Fruit fly (Drosophila melanogaster) whole organism, embryonic: ENCODE results near the gene CG15923.

Experiments used
- ATbp ChIP-seq: fragments of 200-800 bp; sonication (Bioruptor generic); optimal IDR thresholded peaks from 2 replicates; lab custom pipeline; 2017; ENCODE audit warnings: missing biosample characterization, mild to moderate bottlenecking, missing genetic modification characterization, missing genetic modification reagents
- C15 ChIP-seq: fragments of 200-800 bp; sonication (Bioruptor generic); IDR thresholded peaks from 3 replicates; pipeline ENCODE4 v1.3.6; 2022; ENCODE audit warnings: missing biosample characterization, missing genetic modification characterization
- CG10147 ChIP-seq: fragments of 200-800 bp; sonication (Bioruptor generic); optimal IDR thresholded peaks from 2 replicates; lab custom pipeline; 2019; ENCODE audit warnings: missing biosample characterization, mild to moderate bottlenecking, missing genetic modification characterization, moderate library complexity
- CG10209 ChIP-seq: fragments of 200-800 bp; sonication (Bioruptor generic); optimal IDR thresholded peaks from 3 replicates; lab custom pipeline; 2017; ENCODE audit warnings: missing biosample characterization, mild to moderate bottlenecking, missing genetic modification characterization, missing genetic modification reagents
- CG10274 ChIP-seq: fragments of 200-800 bp; sonication (Bioruptor generic); optimal IDR thresholded peaks from 3 replicates; lab custom pipeline; 2017; ENCODE audit warnings: missing biosample characterization, mild to moderate bottlenecking, missing genetic modification characterization
- CG10565 ChIP-seq: fragments of 200-800 bp; sonication (Bioruptor generic); optimal IDR thresholded peaks from 3 replicates; lab custom pipeline; 2016; ENCODE audit warnings: missing biosample characterization, mild to moderate bottlenecking, missing genetic modification characterization
- CG11247 ChIP-seq: fragments of 200-800 bp; sonication (Bioruptor generic); IDR thresholded peaks from 2 replicates; pipeline ENCODE4 v1.3.6; 2022; ENCODE audit warnings: missing biosample characterization, missing genetic modification characterization
- CG12769 ChIP-seq: fragments of 200-800 bp; sonication (Bioruptor generic); optimal IDR thresholded peaks from 2 replicates; lab custom pipeline; 2019; ENCODE audit warnings: missing biosample characterization, mild to moderate bottlenecking, missing genetic modification characterization, moderate library complexity
- CG13123 ChIP-seq: fragments of 200-800 bp; sonication (Bioruptor generic); optimal IDR thresholded peaks from 2 replicates; lab custom pipeline; 2016; ENCODE audit warnings: missing biosample characterization, missing genetic modification characterization
- CG14050 ChIP-seq: fragments of 200-800 bp; sonication (Bioruptor generic); IDR thresholded peaks from 3 replicates; pipeline ENCODE4 v1.3.6; 2022; ENCODE audit warnings: missing biosample characterization, missing genetic modification characterization
- CG1603 ChIP-seq: fragments of 200-800 bp; sonication (Bioruptor generic); optimal IDR thresholded peaks from 2 replicates; lab custom pipeline; 2019; ENCODE audit warnings: missing biosample characterization, mild to moderate bottlenecking, missing genetic modification characterization, moderate library complexity
- CG17568 ChIP-seq: fragments of 200-800 bp; sonication (Bioruptor generic); optimal IDR thresholded peaks from 2 replicates; lab custom pipeline; 2018; ENCODE audit warnings: missing biosample characterization, mild to moderate bottlenecking, missing genetic modification characterization, moderate library complexity
- CG17612 ChIP-seq: fragments of 200-800 bp; sonication (Bioruptor generic); IDR thresholded peaks from 2 replicates; pipeline ENCODE4 v1.3.6; 2022; ENCODE audit warnings: missing biosample characterization, missing genetic modification characterization
- CG18619 ChIP-seq: fragments of 200-800 bp; sonication (Bioruptor generic); optimal IDR thresholded peaks from 3 replicates; lab custom pipeline; 2017; ENCODE audit warnings: missing biosample characterization, mild to moderate bottlenecking, missing genetic modification characterization
- CG2712 ChIP-seq: fragments of 200-800 bp; optimal IDR thresholded peaks from 3 replicates; lab custom pipeline; 2019; ENCODE audit warnings: missing biosample characterization, mild to moderate bottlenecking, missing genetic modification characterization, moderate library complexity
- CG3163 ChIP-seq: fragments of 200-800 bp; sonication (Bioruptor generic); optimal IDR thresholded peaks from 3 replicates; lab custom pipeline; 2016; ENCODE audit warnings: missing biosample characterization, missing genetic modification characterization
- CG32532 ChIP-seq: fragments of 200-800 bp; sonication (Bioruptor generic); IDR thresholded peaks from 2 replicates; pipeline ENCODE4 v1.3.6; 2022; ENCODE audit warnings: missing biosample characterization, missing genetic modification characterization
- CG34376 ChIP-seq: fragments of 200-800 bp; sonication (Bioruptor generic); optimal IDR thresholded peaks from 2 replicates; lab custom pipeline; 2018; ENCODE audit warnings: missing biosample characterization, mild to moderate bottlenecking, missing genetic modification characterization
- CG5180 ChIP-seq: fragments of 200-800 bp; sonication (Bioruptor generic); optimal IDR thresholded peaks from 3 replicates; lab custom pipeline; 2017; ENCODE audit warnings: missing biosample characterization, missing genetic modification characterization, mild to moderate bottlenecking, moderate library complexity, missing genetic modification reagents
- CG7556 ChIP-seq: fragments of 200-800 bp; sonication (Bioruptor generic); optimal IDR thresholded peaks from 2 replicates; lab custom pipeline; 2017; ENCODE audit warnings: missing biosample characterization, mild to moderate bottlenecking, missing genetic modification characterization
- CG7928 ChIP-seq: fragments of 200-800 bp; sonication (Bioruptor generic); optimal IDR thresholded peaks from 2 replicates; lab custom pipeline; 2017; ENCODE audit warnings: missing biosample characterization, mild to moderate bottlenecking, missing genetic modification characterization
- Chrac-16 ChIP-seq: fragments of 200-800 bp; sonication (Bioruptor generic); optimal IDR thresholded peaks from 3 replicates; lab custom pipeline; 2016; ENCODE audit warnings: missing biosample characterization, missing genetic modification characterization
- CkIIα-i1 ChIP-seq: fragments of 200-800 bp; sonication (Bioruptor generic); IDR thresholded peaks from 2 replicates; pipeline ENCODE4 v1.3.6; 2022; ENCODE audit warnings: missing biosample characterization, missing genetic modification characterization
- Dad ChIP-seq: fragments of 200-800 bp; sonication (Bioruptor generic); optimal IDR thresholded peaks from 3 replicates; lab custom pipeline; 2016; ENCODE audit warnings: missing biosample characterization, missing genetic modification characterization
- HLH54F ChIP-seq: fragments of 200-800 bp; sonication (Bioruptor generic); optimal IDR thresholded peaks from 3 replicates; lab custom pipeline; 2016; ENCODE audit warnings: missing biosample characterization, missing genetic modification characterization
- Hr51 ChIP-seq, 2 experiments: fragments of 200-800 bp; sonication (Bioruptor generic); optimal IDR thresholded peaks; 2 replicates in 1 of 2; 3 replicates in 1 of 2; lab custom pipeline; 2016 to 2018; ENCODE audit warnings: missing biosample characterization in 2 of 2, missing genetic modification characterization in 2 of 2, mild to moderate bottlenecking in 1 of 2, moderate library complexity in 1 of 2
- Lhr ChIP-seq: fragments of 200-800 bp; sonication (Bioruptor generic); optimal IDR thresholded peaks from 3 replicates; lab custom pipeline; 2017; ENCODE audit warnings: mild to moderate bottlenecking, missing biosample characterization, missing genetic modification reagents, missing genetic modification characterization
- Opbp ChIP-seq: fragments of 200-800 bp; sonication (Bioruptor generic); IDR thresholded peaks from 3 replicates; pipeline ENCODE4 v1.3.6; 2022; ENCODE audit warnings: missing biosample characterization, missing genetic modification characterization; ENCODE audit not compliant: partially characterized antibody
- Ravus ChIP-seq: fragments of 200-800 bp; sonication (Bioruptor generic); IDR thresholded peaks from 2 replicates; pipeline ENCODE4 v1.3.6; 2022; ENCODE audit warnings: missing biosample characterization, missing genetic modification characterization
- Sox102F ChIP-seq: fragments of 200-800 bp; sonication (Bioruptor generic); optimal IDR thresholded peaks from 2 replicates; lab custom pipeline; 2018; ENCODE audit warnings: missing biosample characterization, mild to moderate bottlenecking, missing genetic modification characterization, moderate library complexity
- ash1 ChIP-seq: fragments of 200-800 bp; sonication (Bioruptor generic); optimal IDR thresholded peaks from 2 replicates; lab custom pipeline; 2018; ENCODE audit warnings: missing biosample characterization, mild to moderate bottlenecking, missing genetic modification characterization
- cad ChIP-seq: fragments of >200 bp; optimal IDR thresholded peaks from 2 replicates; lab custom pipeline; 2017; ENCODE audit warnings: missing biosample characterization, missing genetic modification characterization
- chinmo ChIP-seq: fragments of 200-800 bp; sonication (Bioruptor generic); IDR thresholded peaks from 4 replicates; pipeline ENCODE4 v1.3.6; 2022; ENCODE audit warnings: missing biosample characterization, missing genetic modification characterization; ENCODE audit not compliant: partially characterized antibody
- corto ChIP-seq: fragments of 200-800 bp; sonication (Bioruptor generic); optimal IDR thresholded peaks from 2 replicates; lab custom pipeline; 2016; ENCODE audit warnings: missing biosample characterization, mild to moderate bottlenecking, missing genetic modification characterization, moderate library complexity
- crc ChIP-seq: fragments of 200-800 bp; sonication (Bioruptor generic); optimal IDR thresholded peaks from 2 replicates; lab custom pipeline; 2016; ENCODE audit warnings: missing biosample characterization, missing genetic modification characterization
- croc ChIP-seq: fragments of 200-800 bp; sonication (Bioruptor generic); conservative IDR thresholded peaks from 3 replicates; pipeline ENCODE4 v1.3.6; 2022; ENCODE audit warnings: missing biosample characterization, missing genetic modification characterization
- eyg ChIP-seq: fragments of 200-800 bp; sonication (Bioruptor generic); optimal IDR thresholded peaks from 3 replicates; lab custom pipeline; 2016; ENCODE audit warnings: missing biosample characterization, missing genetic modification characterization
- h ChIP-seq: fragments of >200 bp; optimal IDR thresholded peaks from 2 replicates; lab custom pipeline; 2017
- lola ChIP-seq, 3 experiments: fragments of >200 bp in 2 of 3; fragments of 200-800 bp in 1 of 3; sonication (Bioruptor generic) in 1 of 3; optimal IDR thresholded peaks; 2 replicates each; lab custom pipeline; 2017 to 2019; ENCODE audit warnings: missing biosample characterization in 3 of 3, missing genetic modification characterization in 3 of 3, mild to moderate bottlenecking in 1 of 3, moderate library complexity in 1 of 3
- odd ChIP-seq: fragments of 200-800 bp; sonication (Bioruptor generic); optimal IDR thresholded peaks from 2 replicates; lab custom pipeline; 2017; ENCODE audit warnings: missing biosample characterization, mild to moderate bottlenecking, missing genetic modification characterization
- prd ChIP-seq, 3 experiments: fragments of >200 bp in 2 of 3; fragments of 200-800 bp in 1 of 3; sonication (Bioruptor generic) in 1 of 3; optimal IDR thresholded peaks in 2 of 3; IDR thresholded peaks in 1 of 3; 2 replicates in 2 of 3; 3 replicates in 1 of 3; pipeline versions ENCODE4 v1.3.6 to Lab custom; 2017 to 2022; ENCODE audit warnings: missing biosample characterization in 1 of 3, missing genetic modification characterization in 1 of 3
- row ChIP-seq: fragments of 200-800 bp; sonication (Bioruptor generic); IDR thresholded peaks from 3 replicates; pipeline ENCODE4 v1.3.6; 2022; ENCODE audit warnings: missing biosample characterization, missing genetic modification characterization
- sd ChIP-seq: fragments of 200-800 bp; sonication (Bioruptor generic); optimal IDR thresholded peaks from 3 replicates; lab custom pipeline; 2018; ENCODE audit warnings: missing biosample characterization, mild to moderate bottlenecking, missing genetic modification characterization, moderate library complexity
- sima ChIP-seq: fragments of 200-800 bp; sonication (Bioruptor generic); optimal IDR thresholded peaks from 2 replicates; lab custom pipeline; 2016; ENCODE audit warnings: missing biosample characterization, missing genetic modification characterization
- sisA ChIP-seq: fragments of 200-800 bp; sonication (Bioruptor generic); IDR thresholded peaks from 2 replicates; pipeline ENCODE4 v1.3.6; 2022; ENCODE audit warnings: missing biosample characterization, missing genetic modification characterization
- so ChIP-seq: fragments of 200-800 bp; sonication (Bioruptor generic); IDR thresholded peaks from 3 replicates; pipeline ENCODE4 v1.3.6; 2022; ENCODE audit warnings: missing biosample characterization, missing genetic modification characterization
- tap ChIP-seq: fragments of 200-800 bp; optimal IDR thresholded peaks from 3 replicates; lab custom pipeline; 2019; ENCODE audit warnings: missing biosample characterization, mild to moderate bottlenecking, missing genetic modification characterization, moderate library complexity
- trem ChIP-seq: fragments of 200-800 bp; optimal IDR thresholded peaks from 3 replicates; lab custom pipeline; 2019; ENCODE audit warnings: missing biosample characterization, mild to moderate bottlenecking, missing genetic modification characterization, moderate library complexity
- twi ChIP-seq: fragments of 200-800 bp; optimal IDR thresholded peaks from 2 replicates; lab custom pipeline; 2019; ENCODE audit warnings: missing biosample characterization, mild to moderate bottlenecking, missing genetic modification characterization, moderate library complexity
- vfl ChIP-seq: fragments of 200-800 bp; sonication (Bioruptor generic); optimal IDR thresholded peaks from 2 replicates; lab custom pipeline; 2016; ENCODE audit warnings: missing biosample characterization, missing genetic modification characterization
- zfh2 ChIP-seq: fragments of 200-800 bp; sonication (Bioruptor generic); optimal IDR thresholded peaks from 2 replicates; lab custom pipeline; 2016; ENCODE audit warnings: missing biosample characterization, missing genetic modification characterization

The CG15923 gene

DNA sequence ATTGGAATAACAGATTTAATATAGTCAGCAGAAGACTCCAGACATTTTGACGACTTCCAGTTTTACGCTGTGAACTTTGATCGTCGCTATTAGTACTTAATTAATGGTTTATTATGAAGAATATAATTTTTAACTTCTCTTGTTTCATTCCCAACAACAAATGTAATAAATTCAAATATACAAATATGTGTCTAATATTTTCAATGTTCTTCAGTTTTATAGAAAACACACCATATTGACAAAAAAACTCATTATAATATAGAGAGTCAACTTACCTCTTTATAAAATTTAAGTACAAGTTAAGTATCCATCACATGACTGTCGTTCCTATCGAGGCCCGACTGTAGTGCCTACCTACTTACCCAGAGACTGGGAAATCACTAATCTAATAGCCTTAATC is 43.4 kb downstream of the CG15923 start (continued):
- TF ChIP-seq sd (tag; lab: Kevin White, UChicago) (peak; percentile 39), ash1 (GFP tag; lab: Kevin White, UChicago) (no peak), Hr51 (GFP tag; optimal IDR thresholded peaks at IDR 0.05; lab: Kevin White, UChicago) (peak in 1 of 2 experiments; percentile 54), CG17612 (no peak), CG10565 (no peak), CG10209 (GFP tag; lab: Kevin White, UChicago) (peak; percentile 7), twi (tag; lab: Kevin White, UChicago) (peak; percentile 16), CG34376 (no peak), CkIIα-i1 (GFP tag; lab: Robert Waterston, UW) (no peak), prd (optimal IDR thresholded peaks at IDR 0.05; lab: Kevin White, UChicago) (no peak), prd (GFP tag; IDR thresholded peaks at IDR 0.05; lab: Robert Waterston, UW) (peak; percentile 36; the same call in 2 of the 3 replicates), lola (GFP tag; optimal IDR thresholded peaks at IDR 0.05; lab: Kevin White, UChicago) (peak in 1 of 3 experiments; percentile 36), CG3163 (GFP tag; lab: Kevin White, UChicago) (no peak), so (GFP tag; lab: Robert Waterston, UW) (no peak), Opbp (GFP tag; lab: Robert Waterston, UW) (no peak), CG2712 (tag; lab: Kevin White, UChicago) (peak; percentile 6), CG12769 (tag; lab: Kevin White, UChicago) (no peak), C15 (GFP tag; lab: Robert Waterston, UW) (no peak), HLH54F (GFP tag; lab: Kevin White, UChicago) (no peak), Dad (GFP tag; lab: Kevin White, UChicago) (no peak), Lhr (no peak), Ravus (GFP tag; lab: Robert Waterston, UW) (no peak), odd (no peak), ATbp (GFP tag; lab: Kevin White, UChicago) (no peak), chinmo (GFP tag; lab: Robert Waterston, UW) (no peak), CG10274 (GFP tag; lab: Kevin White, UChicago) (no peak), cad (GFP tag; lab: Kevin White, UChicago) (no peak), zfh2 (GFP tag; lab: Kevin White, UChicago) (no peak), Sox102F (GFP tag; lab: Kevin White, UChicago) (peak; percentile 14), sima (GFP tag; lab: Kevin White, UChicago) (no peak), tap (no peak), CG7556 (peak; percentile 29), eyg (no peak), CG11247 (no peak), CG32532 (GFP tag; lab: Robert Waterston, UW) (peak; percentile 25; the same call in 1 of the 2 replicates), sisA (GFP tag; lab: Robert Waterston, UW) (no peak), row (peak; percentile 33; the same call in 1 of the 3 replicates), croc (GFP tag; lab: Robert Waterston, UW) (no peak), vfl (GFP tag; lab: Kevin White, UChicago) (no peak), crc (GFP tag; lab: Kevin White, UChicago) (no peak), Chrac-16 (GFP tag; lab: Kevin White, UChicago) (no peak), CG14050 (GFP tag; lab: Robert Waterston, UW) (no peak), trem (tag; lab: Kevin White, UChicago) (no peak), CG17568 (GFP tag; lab: Kevin White, UChicago) (no peak), CG13123 (GFP tag; lab: Kevin White, UChicago) (no peak), CG5180 (GFP tag; lab: Kevin White, UChicago) (no peak), corto (GFP tag; lab: Kevin White, UChicago) (no peak), CG18619 (GFP tag; lab: Kevin White, UChicago) (no peak), CG1603 (no peak), h (lab: Kevin White, UChicago) (no peak), CG7928 (GFP tag; lab: Kevin White, UChicago) (no peak), CG10147 (GFP tag; lab: Kevin White, UChicago) (peak; percentile 22)
